Worm (Caenorhabditis elegans) whole organism, L3 larva: ENCODE results near the gene fbxa-197.

Experiments used
- ZK546.5 ChIP-seq: sonication (generic microtip); optimal IDR thresholded peaks from 2 replicates; lab custom pipeline; 2017; ENCODE audit warnings: missing biosample characterization, missing genetic modification characterization
- aly-2 ChIP-seq: fragments of 150-350 bp; optimal IDR thresholded peaks from 2 replicates; lab custom pipeline; 2014; ENCODE audit warnings: missing biosample characterization, missing genetic modification characterization
- ama-1 ChIP-seq: fragments of 150-350 bp; optimal IDR thresholded peaks from 2 replicates; lab custom pipeline; 2018
- ceh-16 ChIP-seq: sonication (generic microtip); optimal IDR thresholded peaks from 2 replicates; lab custom pipeline; 2017; ENCODE audit warnings: missing biosample characterization, missing genetic modification characterization
- ceh-28 ChIP-seq: fragments of 150-350 bp; optimal IDR thresholded peaks from 2 replicates; lab custom pipeline; 2014; ENCODE audit warnings: missing biosample characterization, missing genetic modification reagents, missing genetic modification characterization
- ceh-82 ChIP-seq: fragments of 150-350 bp; optimal IDR thresholded peaks from 2 replicates; lab custom pipeline; 2014; ENCODE audit warnings: missing biosample characterization, missing genetic modification characterization
- ceh-9 ChIP-seq: sonication (generic microtip); optimal IDR thresholded peaks from 2 replicates; lab custom pipeline; 2018; ENCODE audit warnings: missing biosample characterization, missing genetic modification characterization
- daf-12 ChIP-seq: fragments of 150-350 bp; optimal IDR thresholded peaks from 2 replicates; lab custom pipeline; 2014; ENCODE audit warnings: missing biosample characterization, missing genetic modification reagents, missing genetic modification characterization
- egl-5 ChIP-seq: fragments of 150-350 bp; optimal IDR thresholded peaks from 2 replicates; lab custom pipeline; 2017; ENCODE audit warnings: missing biosample characterization, missing genetic modification reagents, missing genetic modification characterization, inconsistent platforms
- elt-1 ChIP-seq: fragments of 150-350 bp; optimal IDR thresholded peaks from 2 replicates; lab custom pipeline; 2014; ENCODE audit warnings: missing biosample characterization, missing genetic modification characterization
- elt-2 ChIP-seq: sonication (generic microtip); optimal IDR thresholded peaks from 2 replicates; lab custom pipeline; 2016; ENCODE audit warnings: missing genetic modification reagents, mild to moderate bottlenecking, missing genetic modification characterization, missing compliant biosample characterization
- eor-1 ChIP-seq, 2 experiments: fragments of 150-350 bp; optimal IDR thresholded peaks; 2 replicates each; lab custom pipeline; 2014 to 2018; ENCODE audit warnings: missing biosample characterization in 2 of 2, missing genetic modification characterization in 2 of 2
- fkh-10 ChIP-seq: sonication (generic microtip); optimal IDR thresholded peaks from 2 replicates; lab custom pipeline; 2017; ENCODE audit warnings: missing biosample characterization, missing genetic modification reagents, missing genetic modification characterization
- fkh-2 ChIP-seq: fragments of 150-350 bp; optimal IDR thresholded peaks from 2 replicates; lab custom pipeline; 2014; ENCODE audit warnings: missing biosample characterization, missing genetic modification reagents, missing genetic modification characterization
- hmg-11 ChIP-seq: sonication (generic microtip); optimal IDR thresholded peaks from 2 replicates; lab custom pipeline; 2016; ENCODE audit warnings: missing genetic modification characterization, missing compliant biosample characterization
- jun-1 ChIP-seq: fragments of 150-350 bp; optimal IDR thresholded peaks from 2 replicates; lab custom pipeline; 2014; ENCODE audit warnings: missing biosample characterization, missing genetic modification reagents, missing genetic modification characterization
- lin-15B ChIP-seq: fragments of 150-350 bp; optimal IDR thresholded peaks from 2 replicates; lab custom pipeline; 2014; ENCODE audit warnings: missing biosample characterization, missing genetic modification characterization
- lin-39 ChIP-seq: fragments of 150-350 bp; optimal IDR thresholded peaks from 2 replicates; lab custom pipeline; 2018; ENCODE audit warnings: missing biosample characterization, missing genetic modification reagents, missing genetic modification characterization
- lsy-12 ChIP-seq: sonication (generic microtip); optimal IDR thresholded peaks from 2 replicates; lab custom pipeline; 2016; ENCODE audit warnings: mild to moderate bottlenecking, missing genetic modification characterization, missing compliant biosample characterization
- mdl-1 ChIP-seq: fragments of 150-350 bp; optimal IDR thresholded peaks from 2 replicates; lab custom pipeline; 2014; ENCODE audit warnings: missing biosample characterization, missing genetic modification characterization
- mml-1 ChIP-seq: fragments of 150-350 bp; sonication (generic microtip); optimal IDR thresholded peaks from 3 replicates; lab custom pipeline; 2014; ENCODE audit warnings: missing biosample characterization, missing genetic modification characterization
- nfya-1 ChIP-seq: sonication (generic microtip); optimal IDR thresholded peaks from 2 replicates; lab custom pipeline; 2017; ENCODE audit warnings: missing genetic modification characterization, mild to moderate bottlenecking, missing compliant biosample characterization, antibody characterized with exemption, moderate library complexity; ENCODE audit not compliant: insufficient read depth
- nhr-12 ChIP-seq: fragments of 150-350 bp; optimal IDR thresholded peaks from 2 replicates; lab custom pipeline; 2014; ENCODE audit warnings: missing biosample characterization, missing genetic modification characterization
- nhr-23 ChIP-seq: fragments of 150-350 bp; optimal IDR thresholded peaks from 2 replicates; lab custom pipeline; 2014; ENCODE audit warnings: missing biosample characterization, missing genetic modification reagents, missing genetic modification characterization
- nhr-237 ChIP-seq: fragments of 150-350 bp; optimal IDR thresholded peaks from 2 replicates; lab custom pipeline; 2014; ENCODE audit warnings: missing biosample characterization, missing genetic modification characterization
- nhr-25 ChIP-seq: sonication (generic microtip); optimal IDR thresholded peaks from 2 replicates; lab custom pipeline; 2017; ENCODE audit warnings: missing biosample characterization, missing genetic modification characterization
- nhr-28 ChIP-seq: fragments of 150-350 bp; optimal IDR thresholded peaks from 2 replicates; lab custom pipeline; 2014; ENCODE audit warnings: missing biosample characterization, missing genetic modification characterization
- nhr-67 ChIP-seq: fragments of 150-350 bp; optimal IDR thresholded peaks from 2 replicates; lab custom pipeline; 2014; ENCODE audit warnings: missing biosample characterization, missing genetic modification characterization
- nhr-76 ChIP-seq: fragments of 150-350 bp; sonication (generic microtip); optimal IDR thresholded peaks from 5 replicates; lab custom pipeline; 2014; ENCODE audit warnings: missing biosample characterization, missing genetic modification characterization
- nhr-77 ChIP-seq: fragments of 150-350 bp; optimal IDR thresholded peaks from 2 replicates; lab custom pipeline; 2014; ENCODE audit warnings: missing biosample characterization, missing genetic modification characterization
- pha-4 ChIP-seq: fragments of 150-350 bp; optimal IDR thresholded peaks from 2 replicates; lab custom pipeline; 2014; ENCODE audit warnings: missing biosample characterization, missing genetic modification reagents, missing genetic modification characterization
- pqm-1 ChIP-seq: fragments of 150-350 bp; optimal IDR thresholded peaks from 2 replicates; lab custom pipeline; 2017; ENCODE audit warnings: missing biosample characterization, missing genetic modification characterization, inconsistent platforms
- skn-1 ChIP-seq: fragments of 150-350 bp; optimal IDR thresholded peaks from 2 replicates; lab custom pipeline; 2014; ENCODE audit warnings: missing biosample characterization, missing genetic modification characterization
- snpc-4 ChIP-seq: fragments of 150-350 bp; optimal IDR thresholded peaks from 2 replicates; lab custom pipeline; 2014; ENCODE audit warnings: missing biosample characterization, missing genetic modification characterization
- unc-39 ChIP-seq: sonication (generic microtip); optimal IDR thresholded peaks from 4 replicates; lab custom pipeline; 2017; ENCODE audit warnings: missing biosample characterization, missing genetic modification characterization
- unc-62 ChIP-seq: fragments of 150-350 bp; sonication (generic microtip); optimal IDR thresholded peaks from 4 replicates; lab custom pipeline; 2014; ENCODE audit warnings: missing biosample characterization, missing genetic modification reagents, missing genetic modification characterization
- zag-1 ChIP-seq: fragments of 150-350 bp; optimal IDR thresholded peaks from 2 replicates; lab custom pipeline; 2014; ENCODE audit warnings: missing biosample characterization, missing genetic modification characterization
- ztf-11 ChIP-seq: fragments of 150-350 bp; optimal IDR thresholded peaks from 2 replicates; lab custom pipeline; 2014; ENCODE audit warnings: missing biosample characterization, missing genetic modification characterization
- ztf-4 ChIP-seq: fragments of 150-350 bp; optimal IDR thresholded peaks from 2 replicates; lab custom pipeline; 2014; ENCODE audit warnings: missing biosample characterization, missing genetic modification characterization

fbxa-197 gene

DNA sequence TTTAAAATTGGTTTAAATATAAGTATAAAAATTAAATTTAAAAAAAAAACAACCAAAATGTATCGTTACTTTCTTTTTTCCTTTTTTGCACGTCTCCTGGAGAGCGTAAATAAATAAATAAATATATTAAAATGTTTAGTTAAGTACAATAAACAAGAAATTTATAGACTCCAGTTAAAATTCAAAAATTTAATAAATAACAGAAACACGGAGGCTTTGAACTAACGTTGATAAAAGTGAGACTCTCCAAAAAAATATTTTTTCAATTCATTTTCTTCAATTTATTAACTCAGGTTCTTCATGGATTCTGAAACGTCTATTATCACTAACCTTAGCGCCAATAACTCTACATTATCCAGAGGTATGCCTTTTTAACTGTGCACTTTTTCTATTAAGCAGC lies 24.3 kb downstream of the fbxa-197 start, which contains the start of gene T06C12.12:
T06C12.12 (plus strand) TSS at position 301 of the 400 bp plus-strand sequence.
- TF ChIP-seq daf-12 (tag; lab: Kevin White, UChicago) (no peak), nhr-25 (no peak), ZK546.5 (no peak), lin-39 (no peak), ceh-9 (tag; lab: Kevin White, UChicago) (no peak), nhr-12 (no peak), fkh-10 (GFP tag; lab: Kevin White, UChicago) (no peak), ceh-28 (tag; lab: Kevin White, UChicago) (no peak), nhr-67 (tag; lab: Kevin White, UChicago) (no peak), skn-1 (tag; lab: Kevin White, UChicago) (no peak)

ce11 chrV:15892696-15893095 lies 25.2 kb downstream of the fbxa-197 start, which contains the start of gene T06C12.11:
Gene T06C12.11 (plus strand): TSS chrV:15892996.
- no peak for TF ChIP-seq ceh-82 (tag; lab: Kevin White, UChicago)
- no peak for TF ChIP-seq zag-1 (tag; lab: Kevin White, UChicago)
- TF ChIP-seq lsy-12 (tag; lab: Kevin White, UChicago): no peak
- TF ChIP-seq skn-1 (tag; lab: Kevin White, UChicago): no peak
- no peak for TF ChIP-seq nhr-23 (tag; lab: Kevin White, UChicago)
- TF ChIP-seq unc-62: no peak
- no peak for TF ChIP-seq nhr-12
- TF ChIP-seq ZK546.5: no peak
- TF ChIP-seq elt-2 (tag; lab: Kevin White, UChicago): no peak
- TF ChIP-seq elt-1 (tag; lab: Kevin White, UChicago): no peak
- TF ChIP-seq nhr-76 (tag; lab: Kevin White, UChicago): no peak

DNA sequence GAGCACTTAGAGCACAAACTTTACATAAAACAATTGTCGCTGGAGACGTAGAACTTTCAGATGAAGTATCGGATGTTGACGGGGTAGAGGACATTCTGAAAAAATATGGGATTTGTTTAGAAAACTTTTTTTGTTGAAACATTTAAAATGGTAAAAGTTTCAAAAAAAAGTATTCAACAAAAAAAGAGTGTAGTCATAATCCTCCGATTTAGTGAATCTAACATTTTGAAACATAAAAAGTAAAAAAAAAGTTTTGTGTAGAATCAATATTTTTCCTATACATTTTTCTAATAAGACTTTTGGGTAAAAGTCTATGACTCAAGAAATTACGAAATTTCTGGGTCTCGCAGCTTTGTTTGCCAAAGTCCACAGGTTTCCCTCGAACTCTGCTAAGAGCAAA lies 29.2 kb downstream of the fbxa-197 start, which contains the start of gene nhr-213:
nhr-213 (minus strand) TSS at position 101 of the 400 bp plus-strand sequence.
- no peak for TF ChIP-seq lin-15B (tag; lab: Kevin White, UChicago)
- no peak for TF ChIP-seq jun-1 (tag; lab: Kevin White, UChicago)
- TF ChIP-seq mdl-1 (tag; lab: Kevin White, UChicago): no peak
- TF ChIP-seq eor-1 (tag; optimal IDR thresholded peaks at IDR 0.05; lab: Kevin White, UChicago): no peak
- no peak for TF ChIP-seq lin-39
- TF ChIP-seq aly-2: no peak
- TF ChIP-seq nhr-237: no peak
- TF ChIP-seq ztf-11 (tag; lab: Kevin White, UChicago): no peak
- TF ChIP-seq snpc-4 (tag; lab: Kevin White, UChicago): no peak
- TF ChIP-seq skn-1 (tag; lab: Kevin White, UChicago): no peak
- TF ChIP-seq ama-1 (lab: Kevin White, UChicago): no peak
- no peak for TF ChIP-seq nfya-1
- no peak for TF ChIP-seq nhr-76 (tag; lab: Kevin White, UChicago)
- TF ChIP-seq nhr-77 (tag; lab: Kevin White, UChicago): no peak
- no peak for TF ChIP-seq ceh-28 (tag; lab: Kevin White, UChicago)
- no peak for TF ChIP-seq ceh-9 (tag; lab: Kevin White, UChicago)
- no peak for TF ChIP-seq ceh-82 (tag; lab: Kevin White, UChicago)
- TF ChIP-seq elt-1 (tag; lab: Kevin White, UChicago): no peak
- TF ChIP-seq egl-5 (tag; lab: Kevin White, UChicago): no peak

DNA sequence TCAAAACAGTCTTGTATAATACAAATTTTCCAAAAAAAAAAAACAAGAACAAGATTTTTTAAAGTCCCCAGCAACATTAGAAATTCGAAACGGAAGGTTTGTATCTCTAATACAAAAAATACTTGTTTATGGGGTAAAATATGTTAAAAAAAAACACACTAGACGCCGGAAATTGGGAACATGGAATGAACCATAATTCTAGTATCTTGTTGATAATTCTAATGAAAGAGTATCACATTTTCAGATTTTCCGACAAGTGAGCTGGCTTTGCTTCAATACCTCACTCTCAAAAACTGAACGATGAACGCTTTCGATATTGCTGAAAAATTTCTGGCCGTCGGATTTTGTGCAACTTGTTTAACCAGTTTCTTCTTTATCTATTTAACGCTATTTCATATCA lies 30.2 kb downstream of the fbxa-197 start, which contains the start of gene str-60:
str-60 (plus strand) TSS at position 301 of the 400 bp plus-strand sequence.
- TF ChIP-seq nhr-67 (tag; lab: Kevin White, UChicago): no peak
- TF ChIP-seq daf-12 (tag; lab: Kevin White, UChicago): no peak
- TF ChIP-seq unc-39 (tag; lab: Kevin White, UChicago): no peak
- no peak for TF ChIP-seq ceh-16
- TF ChIP-seq pqm-1 (tag; lab: Kevin White, UChicago): no peak
- TF ChIP-seq pha-4: no peak
- TF ChIP-seq ztf-4 (tag; lab: Kevin White, UChicago): no peak
- no peak for TF ChIP-seq mml-1 (tag; lab: Kevin White, UChicago)
- no peak for TF ChIP-seq eor-1 (tag; optimal IDR thresholded peaks at IDR 0.05; lab: Kevin White, UChicago)
- no peak for TF ChIP-seq nhr-28 (tag; lab: Kevin White, UChicago)
- TF ChIP-seq skn-1 (tag; lab: Kevin White, UChicago): no peak
- TF ChIP-seq jun-1 (tag; lab: Kevin White, UChicago): no peak
- no peak for TF ChIP-seq hmg-11 (tag; lab: Kevin White, UChicago)
- no peak for TF ChIP-seq ZK546.5
- no peak for TF ChIP-seq nhr-76 (tag; lab: Kevin White, UChicago)
- no peak for TF ChIP-seq fkh-2 (tag; lab: Kevin White, UChicago)
- TF ChIP-seq nhr-237: no peak
